Fruit fly (Drosophila melanogaster) whole organism, embryonic: ENCODE measurements around the gene CG5355.

ENCODE experiments used
- Antp ChIP-seq: fragments of 200-800 bp; sonication (Bioruptor generic); optimal IDR thresholded peaks from 3 replicates; lab custom pipeline; 2016; ENCODE audit warnings: missing biosample characterization, missing genetic modification characterization
- BEAF-32 ChIP-seq: fragments of 200-800 bp; sonication (Bioruptor generic); optimal IDR thresholded peaks from 3 replicates; lab custom pipeline; 2017; ENCODE audit warnings: missing biosample characterization, missing genetic modification characterization, mild to moderate bottlenecking, moderate library complexity, missing genetic modification reagents
- Bgb ChIP-seq: fragments of 200-800 bp; sonication (Bioruptor generic); IDR thresholded peaks from 2 replicates; pipeline ENCODE4 v1.3.6; 2022; ENCODE audit warnings: missing biosample characterization, missing genetic modification characterization; ENCODE audit not compliant: partially characterized antibody
- CG12391 ChIP-seq: fragments of 200-800 bp; sonication (Bioruptor generic); optimal IDR thresholded peaks from 3 replicates; lab custom pipeline; 2018; ENCODE audit warnings: missing biosample characterization, mild to moderate bottlenecking, missing genetic modification characterization, moderate library complexity
- CG14710 ChIP-seq: fragments of 200-800 bp; sonication (Bioruptor generic); optimal IDR thresholded peaks from 3 replicates; lab custom pipeline; 2019; ENCODE audit warnings: missing biosample characterization, mild to moderate bottlenecking, missing genetic modification characterization, moderate library complexity
- CG1647 ChIP-seq: fragments of 200-800 bp; sonication (Bioruptor generic); optimal IDR thresholded peaks from 3 replicates; lab custom pipeline; 2016; ENCODE audit warnings: missing biosample characterization, missing genetic modification characterization
- CG16813 ChIP-seq: fragments of 200-800 bp; sonication (Bioruptor generic); IDR thresholded peaks from 3 replicates; pipeline ENCODE4 v1.3.6; 2022; ENCODE audit warnings: missing biosample characterization, missing genetic modification characterization; ENCODE audit not compliant: partially characterized antibody
- CG17829 ChIP-seq: fragments of 200-800 bp; optimal IDR thresholded peaks from 2 replicates; lab custom pipeline; 2019; ENCODE audit warnings: missing biosample characterization, mild to moderate bottlenecking, missing genetic modification characterization, moderate library complexity
- CG2120 ChIP-seq: fragments of 200-800 bp; sonication (Bioruptor generic); optimal IDR thresholded peaks from 3 replicates; lab custom pipeline; 2016; ENCODE audit warnings: missing biosample characterization, missing genetic modification characterization
- CG31224 ChIP-seq: fragments of 200-800 bp; sonication (Bioruptor generic); IDR thresholded peaks from 2 replicates; pipeline ENCODE4 v1.3.6; 2022; ENCODE audit warnings: missing biosample characterization, missing genetic modification characterization
- CG34422 ChIP-seq: fragments of 200-800 bp; sonication (Bioruptor generic); IDR thresholded peaks from 3 replicates; pipeline ENCODE4 v1.3.6; 2022; ENCODE audit warnings: missing biosample characterization, missing genetic modification characterization
- CG3995 ChIP-seq: fragments of 200-800 bp; sonication (Bioruptor generic); optimal IDR thresholded peaks from 3 replicates; lab custom pipeline; 2016; ENCODE audit warnings: missing biosample characterization, missing genetic modification characterization
- CG42726 ChIP-seq: fragments of 200-800 bp; sonication (Bioruptor generic); IDR thresholded peaks from 2 replicates; pipeline ENCODE4 v1.3.6; 2022; ENCODE audit warnings: missing biosample characterization, missing genetic modification characterization; ENCODE audit not compliant: partially characterized antibody
- CG4404 ChIP-seq: fragments of 200-800 bp; sonication (Bioruptor generic); IDR thresholded peaks from 2 replicates; pipeline ENCODE4 v1.3.6; 2022; ENCODE audit warnings: missing biosample characterization, missing genetic modification characterization
- CG5953 ChIP-seq: fragments of 200-800 bp; sonication (Bioruptor generic); IDR thresholded peaks from 2 replicates; pipeline ENCODE4 v1.3.6; 2022; ENCODE audit warnings: missing biosample characterization, missing genetic modification characterization
- CG6272 ChIP-seq: fragments of 200-800 bp; sonication (Bioruptor generic); IDR thresholded peaks from 2 replicates; pipeline ENCODE4 v1.3.6; 2022; ENCODE audit warnings: missing biosample characterization, missing genetic modification characterization
- CG6791 ChIP-seq: fragments of 200-800 bp; sonication (Bioruptor generic); IDR thresholded peaks from 3 replicates; pipeline ENCODE4 v1.3.6; 2022; ENCODE audit warnings: missing biosample characterization, missing genetic modification characterization; ENCODE audit not compliant: partially characterized antibody
- CG8924 ChIP-seq: fragments of 200-800 bp; optimal IDR thresholded peaks from 3 replicates; lab custom pipeline; 2019; ENCODE audit warnings: missing biosample characterization, mild to moderate bottlenecking, missing genetic modification characterization, moderate library complexity
- CG9215 ChIP-seq: fragments of 200-800 bp; sonication (Bioruptor generic); IDR thresholded peaks from 2 replicates; pipeline ENCODE4 v1.3.6; 2022; ENCODE audit warnings: missing biosample characterization, missing genetic modification characterization
- Dek ChIP-seq: fragments of 200-800 bp; sonication (Bioruptor generic); optimal IDR thresholded peaks from 3 replicates; lab custom pipeline; 2019; ENCODE audit warnings: missing biosample characterization, mild to moderate bottlenecking, missing genetic modification characterization, moderate library complexity
- Hr51 ChIP-seq, 2 experiments: fragments of 200-800 bp; sonication (Bioruptor generic); optimal IDR thresholded peaks; 2 replicates in 1 of 2; 3 replicates in 1 of 2; lab custom pipeline; 2016 to 2018; ENCODE audit warnings: missing biosample characterization in 2 of 2, missing genetic modification characterization in 2 of 2, mild to moderate bottlenecking in 1 of 2, moderate library complexity in 1 of 2
- NC2β ChIP-seq: fragments of 200-800 bp; sonication (Bioruptor generic); optimal IDR thresholded peaks from 2 replicates; lab custom pipeline; 2016; ENCODE audit warnings: missing biosample characterization, missing genetic modification characterization
- Oli ChIP-seq: fragments of 200-800 bp; sonication (Bioruptor generic); optimal IDR thresholded peaks from 2 replicates; lab custom pipeline; 2018; ENCODE audit warnings: missing biosample characterization, mild to moderate bottlenecking, missing genetic modification characterization, moderate library complexity
- Optix ChIP-seq: fragments of 200-800 bp; sonication (Bioruptor generic); IDR thresholded peaks from 3 replicates; pipeline ENCODE4 v1.3.6; 2022; ENCODE audit warnings: missing biosample characterization, missing genetic modification characterization
- Scr ChIP-seq: fragments of 200-800 bp; sonication (Bioruptor generic); IDR thresholded peaks from 2 replicates; pipeline ENCODE4 v1.3.6; 2022; ENCODE audit warnings: missing biosample characterization, missing genetic modification characterization; ENCODE audit not compliant: partially characterized antibody
- Sry-β ChIP-seq: fragments of 200-800 bp; sonication (Bioruptor generic); optimal IDR thresholded peaks from 2 replicates; lab custom pipeline; 2018; ENCODE audit warnings: missing biosample characterization, mild to moderate bottlenecking, missing genetic modification characterization, moderate library complexity
- ab ChIP-seq: fragments of 200-800 bp; sonication (Bioruptor generic); optimal IDR thresholded peaks from 2 replicates; lab custom pipeline; 2016; ENCODE audit warnings: missing biosample characterization, missing genetic modification characterization
- bcd ChIP-seq: fragments of 200-800 bp; sonication (Bioruptor generic); optimal IDR thresholded peaks from 2 replicates; lab custom pipeline; 2017; ENCODE audit warnings: missing biosample characterization, mild to moderate bottlenecking, missing genetic modification characterization
- chinmo ChIP-seq: fragments of 200-800 bp; sonication (Bioruptor generic); IDR thresholded peaks from 4 replicates; pipeline ENCODE4 v1.3.6; 2022; ENCODE audit warnings: missing biosample characterization, missing genetic modification characterization; ENCODE audit not compliant: partially characterized antibody
- croc ChIP-seq: fragments of 200-800 bp; sonication (Bioruptor generic); conservative IDR thresholded peaks from 3 replicates; pipeline ENCODE4 v1.3.6; 2022; ENCODE audit warnings: missing biosample characterization, missing genetic modification characterization
- gce ChIP-seq: fragments of 200-800 bp; sonication (Bioruptor generic); IDR thresholded peaks from 3 replicates; pipeline ENCODE4 v1.3.6; 2022; ENCODE audit warnings: missing biosample characterization, missing genetic modification characterization
- gcm ChIP-seq: fragments of 200-800 bp; sonication (Bioruptor generic); optimal IDR thresholded peaks from 2 replicates; lab custom pipeline; 2019; ENCODE audit warnings: missing biosample characterization, mild to moderate bottlenecking, missing genetic modification characterization, moderate library complexity
- gfzf ChIP-seq: fragments of 200-800 bp; sonication (Bioruptor generic); optimal IDR thresholded peaks from 2 replicates; lab custom pipeline; 2016; ENCODE audit warnings: missing biosample characterization, mild to moderate bottlenecking, missing genetic modification characterization, moderate library complexity
- hb ChIP-seq: fragments of 200-800 bp; sonication (Bioruptor generic); IDR thresholded peaks from 3 replicates; pipeline ENCODE4 v1.3.6; 2022; ENCODE audit warnings: missing biosample characterization, missing genetic modification characterization; ENCODE audit not compliant: partially characterized antibody
- hkb ChIP-seq, 2 experiments: fragments of 200-800 bp in 1 of 2; fragments of >200 bp in 1 of 2; sonication (Bioruptor generic) in 1 of 2; IDR thresholded peaks in 1 of 2; optimal IDR thresholded peaks in 1 of 2; 2 replicates each; pipeline versions ENCODE4 v1.3.6 to Lab custom; 2017 to 2022; ENCODE audit warnings: missing biosample characterization in 1 of 2, missing genetic modification characterization in 1 of 2
- ind ChIP-seq: fragments of 200-800 bp; sonication (Bioruptor generic); optimal IDR thresholded peaks from 3 replicates; lab custom pipeline; 2016; ENCODE audit warnings: missing biosample characterization, missing genetic modification characterization
- jumu ChIP-seq: fragments of 200-800 bp; sonication (Bioruptor generic); optimal IDR thresholded peaks from 3 replicates; lab custom pipeline; 2016; ENCODE audit warnings: missing biosample characterization, missing genetic modification characterization
- lilli ChIP-seq: fragments of 200-800 bp; sonication (Bioruptor generic); optimal IDR thresholded peaks from 3 replicates; lab custom pipeline; 2016; ENCODE audit warnings: missing biosample characterization, missing genetic modification characterization
- lmd ChIP-seq: fragments of 200-800 bp; sonication (Bioruptor generic); IDR thresholded peaks from 2 replicates; pipeline ENCODE4 v1.3.6; 2022; ENCODE audit warnings: missing biosample characterization, missing genetic modification characterization
- nau ChIP-seq: fragments of 200-800 bp; sonication (Bioruptor generic); optimal IDR thresholded peaks from 3 replicates; lab custom pipeline; 2017; ENCODE audit warnings: missing biosample characterization, mild to moderate bottlenecking, missing genetic modification characterization, missing genetic modification reagents
- rib ChIP-seq: fragments of 200-800 bp; sonication (Bioruptor generic); IDR thresholded peaks from 2 replicates; pipeline ENCODE4 v1.3.6; 2022; ENCODE audit warnings: missing biosample characterization, missing genetic modification characterization
- slbo ChIP-seq: fragments of 200-800 bp; sonication (Bioruptor generic); IDR thresholded peaks from 2 replicates; pipeline ENCODE4 v1.3.6; 2022; ENCODE audit warnings: missing biosample characterization, missing genetic modification characterization
- so ChIP-seq: fragments of 200-800 bp; sonication (Bioruptor generic); IDR thresholded peaks from 3 replicates; pipeline ENCODE4 v1.3.6; 2022; ENCODE audit warnings: missing biosample characterization, missing genetic modification characterization
- sqz ChIP-seq: fragments of 200-800 bp; sonication (Bioruptor generic); optimal IDR thresholded peaks from 3 replicates; lab custom pipeline; 2018; ENCODE audit warnings: missing biosample characterization, mild to moderate bottlenecking, missing genetic modification characterization
- ssp ChIP-seq: fragments of 200-800 bp; sonication (Bioruptor generic); IDR thresholded peaks from 2 replicates; pipeline ENCODE4 v1.3.6; 2022; ENCODE audit warnings: missing biosample characterization, missing genetic modification characterization
- tin ChIP-seq: fragments of 200-800 bp; sonication (Bioruptor generic); optimal IDR thresholded peaks from 3 replicates; lab custom pipeline; 2016; ENCODE audit warnings: missing biosample characterization, missing genetic modification characterization
- tio ChIP-seq: fragments of 200-800 bp; sonication (Bioruptor generic); optimal IDR thresholded peaks from 2 replicates; lab custom pipeline; 2017; ENCODE audit warnings: missing biosample characterization, missing genetic modification characterization, inconsistent platforms
- zen ChIP-seq: fragments of 200-800 bp; sonication (Bioruptor generic); optimal IDR thresholded peaks from 3 replicates; lab custom pipeline; 2018; ENCODE audit warnings: missing biosample characterization, mild to moderate bottlenecking, missing genetic modification characterization, moderate library complexity
- zfh1 ChIP-seq: fragments of 200-800 bp; sonication (Bioruptor generic); IDR thresholded peaks from 3 replicates; pipeline ENCODE4 v1.3.6; 2022; ENCODE audit warnings: missing biosample characterization, missing genetic modification characterization

CG5355 gene

dm6 chr2L:10428528-10428927 is 15.3 kb upstream of the CG5355 start, which contains the start of gene CG5188 (continued):
- 0 out of 3 replicates have a peak, but pooled peaks have one; percentile 34 for TF ChIP-seq CG16813 (GFP tag; lab: Robert Waterston, UW)
- peak; percentile 26; the same call in 1 of the 3 replicates for TF ChIP-seq so (GFP tag; lab: Robert Waterston, UW)
- TF ChIP-seq CG42726 (GFP tag; lab: Robert Waterston, UW): no peak
- 0 out of 3 replicates have a peak, but pooled peaks have one; percentile 48 for TF ChIP-seq gce (GFP tag; lab: Robert Waterston, UW)
- peak; percentile 10 for TF ChIP-seq nau
- TF ChIP-seq tio (GFP tag; lab: Kevin White, UChicago): no peak
- TF ChIP-seq CG5953 (GFP tag; lab: Robert Waterston, UW): peak; percentile 54; the same call in 1 of the 2 replicates
- peak; percentile 13 for TF ChIP-seq jumu
- TF ChIP-seq ab (GFP tag; lab: Kevin White, UChicago): no peak
- TF ChIP-seq hkb (optimal IDR thresholded peaks at IDR 0.05; lab: Kevin White, UChicago): no peak
- TF ChIP-seq hkb (GFP tag; IDR thresholded peaks at IDR 0.05; lab: Robert Waterston, UW): peak; percentile 61; the same call in 1 of the 2 replicates
- TF ChIP-seq Scr (GFP tag; lab: Robert Waterston, UW): peak; percentile 47; the same call in 1 of the 2 replicates
- peak; percentile 63; the same call in 2 of the 3 replicates for TF ChIP-seq CG34422 (GFP tag; lab: Robert Waterston, UW)
- TF ChIP-seq ssp (GFP tag; lab: Robert Waterston, UW): peak; percentile 60
- TF ChIP-seq bcd: no peak
- peak; percentile 16; the same call in 1 of the 2 replicates for TF ChIP-seq Bgb (GFP tag; lab: Robert Waterston, UW)
- TF ChIP-seq Oli (tag; lab: Kevin White, UChicago): peak; percentile 19
- TF ChIP-seq slbo: peak; percentile 67
- TF ChIP-seq rib (GFP tag; lab: Robert Waterston, UW): no peak
- 0 out of 2 replicates have a peak, but pooled peaks have one; percentile 27 for TF ChIP-seq CG31224
- TF ChIP-seq CG4404 (GFP tag; lab: Robert Waterston, UW): no peak
- TF ChIP-seq hb: no peak
- peak in 1 of 2 experiments; percentile 74 for TF ChIP-seq Hr51 (GFP tag; optimal IDR thresholded peaks at IDR 0.05; lab: Kevin White, UChicago)
- TF ChIP-seq Sry-β: no peak
- no peak for TF ChIP-seq CG6272 (GFP tag; lab: Robert Waterston, UW)
- peak; percentile 33 for TF ChIP-seq ind (GFP tag; lab: Kevin White, UChicago)
- TF ChIP-seq chinmo (GFP tag; lab: Robert Waterston, UW): 0 out of 4 replicates have a peak, but pooled peaks have one; percentile 20
- peak; percentile 56 for TF ChIP-seq tin (GFP tag; lab: Kevin White, UChicago)
- peak; percentile 14; the same call in 1 of the 2 replicates for TF ChIP-seq lmd (GFP tag; lab: Robert Waterston, UW)
- TF ChIP-seq CG9215 (GFP tag; lab: Robert Waterston, UW): no peak
- peak; percentile 54 for TF ChIP-seq Dek
- peak; percentile 48 for TF ChIP-seq lilli (GFP tag; lab: Kevin White, UChicago)
- peak; percentile 21 for TF ChIP-seq CG1647 (GFP tag; lab: Kevin White, UChicago)
- no peak for TF ChIP-seq Antp (GFP tag; lab: Kevin White, UChicago)
- peak; percentile 67 for TF ChIP-seq CG12391 (tag; lab: Kevin White, UChicago)
- 0 out of 3 replicates have a peak, but pooled peaks have one; percentile 45 for TF ChIP-seq CG6791 (GFP tag; lab: Robert Waterston, UW)
- peak; percentile 17 for TF ChIP-seq NC2β (GFP tag; lab: Kevin White, UChicago)

dm6 chr2L:10426534-10427048 is 13.3 kb upstream of the CG5355 start, which contains the start of the genes SmB and KdelR:
SmB (minus strand) TSS chr2L:10426627.
KdelR (plus strand) TSS chr2L:10426887.
- peak; percentile 69 for TF ChIP-seq CG8924 (tag; lab: Kevin White, UChicago)
- peak; percentile 87 for TF ChIP-seq CG14710 (tag; lab: Kevin White, UChicago)
- TF ChIP-seq croc: no peak
- peak; percentile 40 for TF ChIP-seq gcm (GFP tag; lab: Kevin White, UChicago)
- peak; percentile 86 for TF ChIP-seq Scr (GFP tag; lab: Robert Waterston, UW)
- TF ChIP-seq Optix (GFP tag; lab: Robert Waterston, UW): no peak
- TF ChIP-seq zfh1 (GFP tag; lab: Robert Waterston, UW): peak; percentile 6; the same call in 1 of the 3 replicates
- peak; percentile 65 for TF ChIP-seq CG17829
- peak; percentile 11 for TF ChIP-seq zen (tag; lab: Kevin White, UChicago)
- TF ChIP-seq CG3995 (GFP tag; lab: Kevin White, UChicago): peak; percentile 21
- peak; percentile 59 for TF ChIP-seq CG12391 (tag; lab: Kevin White, UChicago)
- TF ChIP-seq gfzf (GFP tag; lab: Kevin White, UChicago): peak; percentile 61
- TF ChIP-seq BEAF-32 (GFP tag; lab: Kevin White, UChicago): peak; percentile 69
- TF ChIP-seq CG2120 (GFP tag; lab: Kevin White, UChicago): peak; percentile 51
- TF ChIP-seq sqz (GFP tag; lab: Kevin White, UChicago): peak; percentile 84
